Fruit fly (Drosophila melanogaster): ENCODE data around the gene CG34148.
A peak's percentile ranks its signal among the peaks of the same experiment; 100 is the strongest.

The CG34148 gene

dm6 chr3R:21893929-21894328, 15.4 kb upstream of the CG34148 start (continued):
- TF ChIP-seq ss (GFP tag; optimal IDR thresholded peaks at IDR 0.05) (peak; percentile 79 to 80), Sox14 (GFP tag; optimal IDR thresholded peaks at IDR 0.05) (peak; percentile 57), CG34406 (GFP tag; optimal IDR thresholded peaks at IDR 0.05) (peak; percentile 51), CG6163 (GFP tag; IDR thresholded peaks at IDR 0.05) (peak; percentile 88), CG6276 (GFP tag; optimal IDR thresholded peaks at IDR 0.05) (peak; percentile 87), net (GFP tag; optimal IDR thresholded peaks at IDR 0.05) (peak; percentile 76), fd85E (GFP tag; optimal IDR thresholded peaks at IDR 0.05) (no peak), CG8632 (GFP tag; optimal IDR thresholded peaks at IDR 0.05) (peak; percentile 58), Met (GFP tag; optimal IDR thresholded peaks at IDR 0.05) (peak; percentile 23), CG8319 (GFP tag; optimal IDR thresholded peaks at IDR 0.05) (peak; percentile 48), eg (GFP tag; IDR thresholded peaks at IDR 0.05) (peak; percentile 88), svp (GFP tag) (peak; percentile 64), Blimp-1 (GFP tag; optimal IDR thresholded peaks at IDR 0.05) (no peak), CG11294 (GFP tag; IDR thresholded peaks at IDR 0.05) (peak; percentile 65), CG11762 (GFP tag; optimal IDR thresholded peaks at IDR 0.05; ENCODE audit: insufficient read depth) (peak; percentile 71), Sox102F (GFP tag; optimal IDR thresholded peaks at IDR 0.05) (no peak), Hr38 (GFP tag; optimal IDR thresholded peaks at IDR 0.05) (no peak), fd59A (GFP tag; optimal IDR thresholded peaks at IDR 0.05) (peak; percentile 73), Hr4 (GFP tag; optimal IDR thresholded peaks at IDR 0.05) (peak; percentile 90), CG6854 (GFP tag; optimal IDR thresholded peaks at IDR 0.05) (no peak), topi (GFP tag; optimal IDR thresholded peaks at IDR 0.05) (peak; percentile 12), Ets21C (GFP tag; optimal IDR thresholded peaks at IDR 0.05) (no peak), cyc (GFP tag; optimal IDR thresholded peaks at IDR 0.05) (no peak), CG16779 (tag; optimal IDR thresholded peaks at IDR 0.05) (peak; percentile 70), Eip78C (GFP tag) (peak; percentile 91)

- TF ChIP-seq fkh (GFP tag; optimal IDR thresholded peaks at IDR 0.05) (no peak), CG32006 (GFP tag; optimal IDR thresholded peaks at IDR 0.05) (peak; percentile 11), spab (GFP tag; optimal IDR thresholded peaks at IDR 0.05) (peak; percentile 36), Eip78C (GFP tag) (peak; percentile 55), Hr39 (GFP tag; optimal IDR thresholded peaks at IDR 0.05) (no peak), ss (GFP tag; optimal IDR thresholded peaks at IDR 0.05) (peak in 1 of 2 experiments; percentile 53), CG6163 (GFP tag; IDR thresholded peaks at IDR 0.05) (peak; percentile 56; the same call in 2 of the 3 replicates), cyc (GFP tag; optimal IDR thresholded peaks at IDR 0.05) (no peak), eg (GFP tag; IDR thresholded peaks at IDR 0.05) (peak; percentile 25; the same call in 2 of the 3 replicates), CG10669 (GFP tag; optimal IDR thresholded peaks at IDR 0.05) (no peak), svp (GFP tag) (peak; percentile 32), dsx (GFP tag; optimal IDR thresholded peaks at IDR 0.05; ENCODE audit: poor library complexity, severe bottlenecking) (peak; percentile 17), CG6808 (GFP tag; optimal IDR thresholded peaks at IDR 0.05) (peak; percentile 17), CG3919 (GFP tag; optimal IDR thresholded peaks at IDR 0.05) (no peak), CG1621 (tag; optimal IDR thresholded peaks at IDR 0.05) (peak; percentile 21)
These were observed 14.0 kb upstream of the CG34148 start for dm6 chr3R:21892450-21892849.

dm6 chr3R:21890739-21891138, 12.3 kb upstream of the CG34148 start:
- peak; percentile 8 for TF ChIP-seq CG6808 (GFP tag; optimal IDR thresholded peaks at IDR 0.05)
- no peak for TF ChIP-seq Hr39 (GFP tag; optimal IDR thresholded peaks at IDR 0.05)
- TF ChIP-seq esn (GFP tag; optimal IDR thresholded peaks at IDR 0.05): peak; percentile 13
- TF ChIP-seq CG16779 (tag; optimal IDR thresholded peaks at IDR 0.05): peak; percentile 1
- peak; percentile 17; the same call in 1 of the 3 replicates for TF ChIP-seq CG6163 (GFP tag; IDR thresholded peaks at IDR 0.05)
- TF ChIP-seq svp (GFP tag): peak; percentile 74
- peak; percentile 50; the same call in 1 of the 3 replicates for TF ChIP-seq eg (GFP tag; IDR thresholded peaks at IDR 0.05)
- no peak for TF ChIP-seq dac (GFP tag; optimal IDR thresholded peaks at IDR 0.05)
- TF ChIP-seq CG6276 (GFP tag; optimal IDR thresholded peaks at IDR 0.05): peak; percentile 18
- TF ChIP-seq Met (GFP tag; optimal IDR thresholded peaks at IDR 0.05): no peak
